Fruit fly (Drosophila melanogaster): ENCODE data around the gene Set8.

Gene Set8

DNA sequence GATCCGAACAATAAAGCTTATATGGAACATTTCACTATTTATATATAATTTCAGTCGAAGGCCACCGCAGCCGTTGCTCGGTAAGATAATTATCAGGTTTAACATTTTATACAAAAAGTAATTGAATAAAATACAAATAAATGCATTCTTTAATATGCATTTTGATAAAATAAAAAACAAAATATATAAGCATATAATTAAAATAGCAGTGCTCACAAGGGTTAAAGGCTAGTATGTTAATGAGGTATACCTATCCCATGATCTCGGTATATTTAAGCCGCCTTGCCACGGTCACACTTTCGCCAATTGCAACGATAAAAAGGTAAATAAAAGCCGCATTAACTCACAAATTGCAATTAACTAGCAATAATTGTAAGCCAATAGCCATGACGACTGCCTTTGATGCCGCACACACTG is 7.0 kb upstream of the Set8 start, which contains the start of gene Polr2I (continued):
- TF ChIP-seq hth (optimal IDR thresholded peaks at IDR 0.05) = no peak
- 0 out of 4 replicates have a peak, but pooled peaks have one; percentile 49 for TF ChIP-seq Dll (GFP tag; IDR thresholded peaks at IDR 0.05; ENCODE audit: partially characterized antibody)
- no peak for TF ChIP-seq bigmax (GFP tag; optimal IDR thresholded peaks at IDR 0.05)
- no peak for TF ChIP-seq CG34376 (GFP tag; optimal IDR thresholded peaks at IDR 0.05)
- TF ChIP-seq CG1024 (GFP tag; IDR thresholded peaks at IDR 0.05) = no peak
- TF ChIP-seq CG9797 (GFP tag; optimal IDR thresholded peaks at IDR 0.05) = peak; percentile 34
- 0 out of 2 replicates have a peak, but pooled peaks have one; percentile 6 for TF ChIP-seq esg (GFP tag; conservative IDR thresholded peaks at IDR 0.05)
- peak; percentile 16 for TF ChIP-seq ind (GFP tag; optimal IDR thresholded peaks at IDR 0.05)
- peak; percentile 42; the same call in 1 of the 2 replicates for TF ChIP-seq ranshi (GFP tag; IDR thresholded peaks at IDR 0.05)
- peak; percentile 62 for TF ChIP-seq gfzf (GFP tag; optimal IDR thresholded peaks at IDR 0.05)
- peak in 1 of 2 experiments; percentile 10 for TF ChIP-seq dpn (GFP tag; optimal IDR thresholded peaks at IDR 0.05)
- 0 out of 2 replicates have a peak, but pooled peaks have one; percentile 7 for TF ChIP-seq bbx (GFP tag; IDR thresholded peaks at IDR 0.05; ENCODE audit: partially characterized antibody)
- TF ChIP-seq amos (GFP tag; IDR thresholded peaks at IDR 0.05; ENCODE audit: partially characterized antibody) = no peak
- peak; percentile 23 for TF ChIP-seq CG10267 (tag; optimal IDR thresholded peaks at IDR 0.05)
- TF ChIP-seq ssp (GFP tag; IDR thresholded peaks at IDR 0.05) = peak; percentile 25; the same call in 1 of the 2 replicates
- peak; percentile 17 for TF ChIP-seq unpg (GFP tag; optimal IDR thresholded peaks at IDR 0.05)
- peak; percentile 31 for TF ChIP-seq CG2116 (GFP tag; optimal IDR thresholded peaks at IDR 0.05)
- no peak for TF ChIP-seq sqz (GFP tag; optimal IDR thresholded peaks at IDR 0.05)
- no peak for TF ChIP-seq Hr39 (optimal IDR thresholded peaks at IDR 0.05)
- TF ChIP-seq ham (GFP tag; IDR thresholded peaks at IDR 0.05) = no peak
- TF ChIP-seq CG6791 (GFP tag; IDR thresholded peaks at IDR 0.05; ENCODE audit: partially characterized antibody) = no peak
- TF ChIP-seq Hsf (GFP tag; optimal IDR thresholded peaks at IDR 0.05) = peak; percentile 13
- no peak for TF ChIP-seq Sox102F (GFP tag; optimal IDR thresholded peaks at IDR 0.05)
- TF ChIP-seq CG7928 (GFP tag; optimal IDR thresholded peaks at IDR 0.05) = no peak
- TF ChIP-seq CG30403 (GFP tag; optimal IDR thresholded peaks at IDR 0.05) = peak; percentile 57
- TF ChIP-seq CG12659 (GFP tag; optimal IDR thresholded peaks at IDR 0.05) = peak; percentile 33
- no peak for TF ChIP-seq NFAT (GFP tag; IDR thresholded peaks at IDR 0.05)
- no peak for TF ChIP-seq CG6854 (GFP tag; optimal IDR thresholded peaks at IDR 0.05)
- peak; percentile 40 for TF ChIP-seq CG10209 (GFP tag; optimal IDR thresholded peaks at IDR 0.05)
- peak; percentile 50 for TF ChIP-seq CG18262 (tag; optimal IDR thresholded peaks at IDR 0.05)
- peak; percentile 75 for TF ChIP-seq CoRest (tag; optimal IDR thresholded peaks at IDR 0.05)
- peak; percentile 10 for TF ChIP-seq Fer3 (tag; optimal IDR thresholded peaks at IDR 0.05)
- peak; percentile 37; the same call in 2 of the 3 replicates for TF ChIP-seq tgo (GFP tag; IDR thresholded peaks at IDR 0.05)
- no peak for TF ChIP-seq Rx (GFP tag; IDR thresholded peaks at IDR 0.05)
- TF ChIP-seq lilli (GFP tag; optimal IDR thresholded peaks at IDR 0.05) = peak; percentile 15
- TF ChIP-seq Abd-B (GFP tag; optimal IDR thresholded peaks at IDR 0.05) = peak; percentile 61
- peak; percentile 72 for TF ChIP-seq nmo (GFP tag; optimal IDR thresholded peaks at IDR 0.05)
- peak; percentile 21 for TF ChIP-seq Dp (GFP tag; optimal IDR thresholded peaks at IDR 0.05)
- peak; percentile 20 for TF ChIP-seq exex (tag; optimal IDR thresholded peaks at IDR 0.05)
- TF ChIP-seq Chrac-16 (GFP tag; optimal IDR thresholded peaks at IDR 0.05) = peak; percentile 39
- no peak for TF ChIP-seq CG43689 (GFP tag; IDR thresholded peaks at IDR 0.05)
- peak; percentile 40 for TF ChIP-seq gsb-n (tag; optimal IDR thresholded peaks at IDR 0.05)
- TF ChIP-seq usp (GFP tag; optimal IDR thresholded peaks at IDR 0.05) = no peak
- 0 out of 2 replicates have a peak, but pooled peaks have one; percentile 14 for TF ChIP-seq CG4404 (GFP tag; IDR thresholded peaks at IDR 0.05)
- TF ChIP-seq CG17359 (tag; optimal IDR thresholded peaks at IDR 0.05) = peak; percentile 7
- no peak for TF ChIP-seq pho (GFP tag; optimal IDR thresholded peaks at IDR 0.05)
- peak; percentile 32 for TF ChIP-seq CG1602 (GFP tag; optimal IDR thresholded peaks at IDR 0.05)
- peak in 1 of 3 experiments; percentile 40 for TF ChIP-seq lola (GFP tag; optimal IDR thresholded peaks at IDR 0.05)
- peak; percentile 37 for TF ChIP-seq CG7556 (GFP tag; optimal IDR thresholded peaks at IDR 0.05)
- TF ChIP-seq CG16815 (GFP tag; optimal IDR thresholded peaks at IDR 0.05) = peak; percentile 16

Measured in whole organism, embryonic.